Worm (Caenorhabditis elegans): ENCODE data around the gene nspb-8.

- TF ChIP-seq fkh-10 (GFP tag; optimal IDR thresholded peaks at IDR 0.05) (no peak), ceh-45 (GFP tag; IDR thresholded peaks at IDR 0.05) (no peak), lim-6 (tag; optimal IDR thresholded peaks at IDR 0.05) (no peak), lin-11 (tag; optimal IDR thresholded peaks at IDR 0.05) (no peak)
These were observed 39.4 kb upstream of the nspb-8 start for ce11 chrII:14619806-14620205.

Data from whole organism, late embryonic.